Worm (Caenorhabditis elegans): ENCODE results near the gene fut-2.

DNA sequence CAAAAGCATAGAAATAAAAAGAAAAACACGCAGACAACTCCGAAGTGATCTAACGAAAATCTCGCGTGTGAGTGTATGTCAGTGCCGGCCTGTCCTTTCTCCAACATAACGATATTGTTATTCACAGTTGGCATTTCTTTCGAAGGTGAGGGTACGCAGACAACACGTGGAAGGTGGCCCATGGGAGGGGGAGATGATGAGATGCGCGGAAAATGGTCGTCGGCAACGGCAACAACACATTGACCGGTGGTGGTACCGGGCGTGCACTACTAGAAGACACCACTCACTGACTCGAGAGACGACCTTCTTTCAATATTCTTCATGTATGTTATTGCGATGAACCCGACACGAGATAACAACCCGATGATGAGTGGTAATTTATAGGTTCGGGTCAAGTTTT lies 30.7 kb downstream of the fut-2 start:
- no peak for TF ChIP-seq ceh-58 (GFP tag; IDR thresholded peaks at IDR 0.05)
- TF ChIP-seq lsl-1 (GFP tag; optimal IDR thresholded peaks at IDR 0.05) = no peak
